Worm (Caenorhabditis elegans): ENCODE data around the gene C15H7.3.
A peak's percentile ranks its signal among the peaks of the same experiment; 100 is the strongest.

Gene C15H7.3

DNA sequence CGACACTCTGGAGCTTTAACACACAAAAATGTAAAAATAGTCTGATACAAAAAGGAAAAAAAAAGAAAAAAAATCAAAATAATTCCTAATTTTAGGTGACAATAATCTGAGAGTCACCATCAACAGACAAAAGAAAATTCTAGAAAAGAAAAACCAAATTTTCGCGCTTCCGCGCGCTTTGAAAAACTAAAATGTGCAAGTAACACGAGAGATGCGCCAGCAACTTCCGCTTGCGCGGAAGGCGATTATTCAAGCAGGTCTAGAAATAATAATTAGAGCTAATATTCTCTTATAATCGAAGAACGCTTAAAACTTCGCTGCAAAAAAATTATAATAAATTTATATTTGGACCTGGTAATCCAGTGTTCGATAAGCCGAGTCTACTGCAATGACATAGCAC, 34.8 kb downstream of the C15H7.3 start:
- no peak for TF ChIP-seq pag-3 (tag; optimal IDR thresholded peaks at IDR 0.05; ENCODE audit: borderline replicate concordance, insufficient read depth)
- TF ChIP-seq lsy-2 (tag; optimal IDR thresholded peaks at IDR 0.05): no peak
- TF ChIP-seq efl-1 (optimal IDR thresholded peaks at IDR 0.05): no peak
- peak in 1 of 2 experiments; percentile 17 for TF ChIP-seq efl-1 (GFP tag; optimal IDR thresholded peaks at IDR 0.05 in 1 of 2)
- no peak for TF ChIP-seq nhr-84 (tag; optimal IDR thresholded peaks at IDR 0.05)
- TF ChIP-seq hlh-17 (GFP tag; optimal IDR thresholded peaks at IDR 0.05; ENCODE audit: borderline replicate concordance): no peak

DNA sequence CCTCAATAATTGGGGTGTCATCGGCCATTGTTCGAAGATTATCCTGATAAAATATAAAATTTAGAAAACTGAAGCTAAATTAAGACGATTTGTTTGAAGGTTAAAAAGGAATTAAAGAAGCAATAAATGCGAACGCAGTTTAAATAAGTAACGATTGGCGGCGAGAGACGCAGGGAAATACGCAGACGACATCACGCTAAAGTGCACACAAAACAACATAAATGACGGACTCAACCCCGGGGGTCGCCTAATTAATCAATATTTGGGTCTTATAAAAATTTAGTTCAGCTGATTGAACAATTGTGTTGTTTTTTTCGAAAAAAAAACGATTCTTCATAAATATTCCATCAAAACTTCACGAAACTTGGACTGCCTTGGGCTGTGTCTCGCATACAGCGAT, 35.3 kb downstream of the C15H7.3 start, which contains the start of gene hcp-3:
hcp-3 (minus strand) TSS at position 45 of the 400 bp plus-strand sequence.
- TF ChIP-seq ztf-4 (tag; optimal IDR thresholded peaks at IDR 0.05): no peak
- peak; percentile 56 for TF ChIP-seq nhr-47 (tag; optimal IDR thresholded peaks at IDR 0.05)
- TF ChIP-seq efl-1 (optimal IDR thresholded peaks at IDR 0.05): peak; percentile 68 to 86
- TF ChIP-seq efl-1 (GFP tag; optimal IDR thresholded peaks at IDR 0.05 in 1 of 2): peak; percentile 88 to 98
- peak; percentile 50 for TF ChIP-seq xbp-1 (tag; optimal IDR thresholded peaks at IDR 0.05)
- TF ChIP-seq F16B12.6 (tag; optimal IDR thresholded peaks at IDR 0.05): peak; percentile 91
- peak; percentile 83 to 91 for TF ChIP-seq lin-35 (GFP tag; optimal IDR thresholded peaks at IDR 0.05)
- peak; percentile 15 for TF ChIP-seq irx-1 (tag; optimal IDR thresholded peaks at IDR 0.05)
- TF ChIP-seq pag-3 (tag; optimal IDR thresholded peaks at IDR 0.05; ENCODE audit: borderline replicate concordance, insufficient read depth): no peak
- TF ChIP-seq lin-13 (GFP tag; optimal IDR thresholded peaks at IDR 0.05): peak; percentile 30
- TF ChIP-seq tbx-2 (tag; optimal IDR thresholded peaks at IDR 0.05): peak; percentile 51
- TF ChIP-seq dpl-1 (GFP tag; optimal IDR thresholded peaks at IDR 0.05): peak; percentile 82 to 89 (median 83)
- TF ChIP-seq lin-14 (GFP tag; optimal IDR thresholded peaks at IDR 0.05): peak; percentile 53
- TF ChIP-seq nhr-11 (tag; optimal IDR thresholded peaks at IDR 0.05): no peak
- peak; percentile 55 for TF ChIP-seq snu-23 (GFP tag; optimal IDR thresholded peaks at IDR 0.05)
- TF ChIP-seq blmp-1 (tag; optimal IDR thresholded peaks at IDR 0.05): peak; percentile 50
- TF ChIP-seq ceh-82 (tag; optimal IDR thresholded peaks at IDR 0.05): peak in 1 of 3 experiments; percentile 62
- peak; percentile 43 for TF ChIP-seq rnt-1 (tag; optimal IDR thresholded peaks at IDR 0.05)
- TF ChIP-seq mep-1 (tag; optimal IDR thresholded peaks at IDR 0.05): peak; percentile 43
- TF ChIP-seq mdl-1 (tag; optimal IDR thresholded peaks at IDR 0.05): peak in 1 of 2 experiments; percentile 56
- no peak for TF ChIP-seq aha-1 (tag; optimal IDR thresholded peaks at IDR 0.05)
- no peak for TF ChIP-seq mab-9 (GFP tag; IDR thresholded peaks at IDR 0.05)
- no peak for TF ChIP-seq efl-3 (GFP tag; optimal IDR thresholded peaks at IDR 0.05)
- peak; percentile 57 for TF ChIP-seq nhr-20 (tag; optimal IDR thresholded peaks at IDR 0.05)
- peak; percentile 56 for TF ChIP-seq dsc-1 (tag; optimal IDR thresholded peaks at IDR 0.05)
- peak; percentile 54 to 71 for TF ChIP-seq lsy-2 (tag; optimal IDR thresholded peaks at IDR 0.05)
- peak; percentile 25 for TF ChIP-seq skn-1 (tag; optimal IDR thresholded peaks at IDR 0.05)
- TF ChIP-seq swsn-7 (tag; optimal IDR thresholded peaks at IDR 0.05): peak; percentile 54
- TF ChIP-seq unc-130 (tag; optimal IDR thresholded peaks at IDR 0.05): peak; percentile 68
- TF ChIP-seq C16A3.4 (tag; optimal IDR thresholded peaks at IDR 0.05): peak; percentile 54
- peak; percentile 38 for TF ChIP-seq unc-86 (tag; optimal IDR thresholded peaks at IDR 0.05)
- TF ChIP-seq nhr-71 (tag; optimal IDR thresholded peaks at IDR 0.05): peak; percentile 60
- TF ChIP-seq ceh-8 (GFP tag; optimal IDR thresholded peaks at IDR 0.05): no peak
- peak; percentile 8 for TF ChIP-seq lin-15B (tag; optimal IDR thresholded peaks at IDR 0.05)

DNA sequence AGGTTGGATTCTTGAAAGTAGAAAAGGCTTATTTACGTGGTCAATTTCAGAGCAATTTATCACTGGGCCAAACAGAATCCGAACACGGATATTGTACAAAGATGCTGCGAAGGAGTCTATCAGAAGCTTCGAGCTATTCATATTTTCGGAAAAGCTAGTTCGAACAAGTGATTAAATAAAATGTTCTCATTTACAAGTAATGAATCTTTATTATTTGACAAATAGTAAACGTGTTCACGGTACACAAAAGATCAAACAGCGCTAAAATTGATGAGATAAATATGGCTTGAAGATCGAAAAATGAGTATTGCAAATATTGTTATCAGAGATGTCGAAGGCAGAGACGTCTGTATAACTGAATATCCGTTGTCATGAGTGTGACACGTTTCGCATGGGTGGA, 36.7 kb downstream of the C15H7.3 start:
- TF ChIP-seq fkh-4 (tag; optimal IDR thresholded peaks at IDR 0.05; ENCODE audit: borderline replicate concordance) (no peak), nhr-84 (tag; optimal IDR thresholded peaks at IDR 0.05) (no peak), aha-1 (tag; optimal IDR thresholded peaks at IDR 0.05) (no peak), ceh-88 (GFP tag; IDR thresholded peaks at IDR 0.05) (no peak), lin-14 (GFP tag; optimal IDR thresholded peaks at IDR 0.05) (no peak), fos-1 (tag; optimal IDR thresholded peaks at IDR 0.05) (no peak), unc-62 (GFP tag; optimal IDR thresholded peaks at IDR 0.05) (no peak), nhr-47 (tag; optimal IDR thresholded peaks at IDR 0.05) (no peak), tlp-1 (tag; optimal IDR thresholded peaks at IDR 0.05) (no peak), unc-86 (tag; optimal IDR thresholded peaks at IDR 0.05) (no peak), sptf-1 (tag; optimal IDR thresholded peaks at IDR 0.05) (no peak), snu-23 (GFP tag; optimal IDR thresholded peaks at IDR 0.05) (no peak), fkh-8 (tag; optimal IDR thresholded peaks at IDR 0.05) (no peak), snpc-4 (tag; optimal IDR thresholded peaks at IDR 0.05) (no peak), blmp-1 (tag; optimal IDR thresholded peaks at IDR 0.05) (no peak), F16B12.6 (tag; optimal IDR thresholded peaks at IDR 0.05) (no peak)

Measured in whole organism, L1 larva.